Worm (Caenorhabditis elegans): ENCODE data around the gene R02F11.9.

The R02F11.9 gene

ce11 chrV:4775140-4775539, 12.1 kb upstream of the R02F11.9 start:
- TF ChIP-seq him-1 (tag; optimal IDR thresholded peaks at IDR 0.05): no peak
- TF ChIP-seq W03F9.2 (tag; optimal IDR thresholded peaks at IDR 0.05): no peak
- no peak for TF ChIP-seq dao-5 (tag; optimal IDR thresholded peaks at IDR 0.05)

- TF ChIP-seq him-1 (tag; optimal IDR thresholded peaks at IDR 0.05) (no peak), W03F9.2 (tag; optimal IDR thresholded peaks at IDR 0.05) (no peak), dao-5 (tag; optimal IDR thresholded peaks at IDR 0.05) (no peak)
These were observed 9.8 kb upstream of the R02F11.9 start, which contains the start of gene C18G1.1 for ce11 chrV:4777388-4777986. C18G1.1 (plus strand) TSS chrV:4777960.

- TF ChIP-seq him-1 (tag; optimal IDR thresholded peaks at IDR 0.05): no peak
- no peak for TF ChIP-seq dao-5 (tag; optimal IDR thresholded peaks at IDR 0.05)
- no peak for TF ChIP-seq W03F9.2 (tag; optimal IDR thresholded peaks at IDR 0.05)
These were observed 4.0 kb upstream of the R02F11.9 start, which contains the start of gene Y60C6A.1 for ce11 chrV:4783313-4783712. Y60C6A.1 (plus strand) TSS chrV:4783613.

ce11 chrV:4785333-4785852, 1.9 kb upstream of the R02F11.9 start, which contains the start of the genes Y60C6A.2 and Y60C6A.3:
Y60C6A.2 (minus strand) TSS chrV:4785433.
Y60C6A.3 (plus strand) TSS chrV:4785802.
- no peak for TF ChIP-seq dao-5 (tag; optimal IDR thresholded peaks at IDR 0.05)
- TF ChIP-seq W03F9.2 (tag; optimal IDR thresholded peaks at IDR 0.05): no peak
- TF ChIP-seq him-1 (tag; optimal IDR thresholded peaks at IDR 0.05): no peak

ce11 chrV:4787836-4788235, 570 bp downstream of the R02F11.9 start:
- TF ChIP-seq W03F9.2 (tag; optimal IDR thresholded peaks at IDR 0.05) (no peak), him-1 (tag; optimal IDR thresholded peaks at IDR 0.05) (no peak), dao-5 (tag; optimal IDR thresholded peaks at IDR 0.05) (no peak)

ce11 chrV:4788823-4789222, 1.6 kb downstream of the R02F11.9 start, which contains the start of gene R02F11.10:
R02F11.10 (plus strand) TSS chrV:4789123.
- TF ChIP-seq W03F9.2 (tag; optimal IDR thresholded peaks at IDR 0.05): no peak
- no peak for TF ChIP-seq him-1 (tag; optimal IDR thresholded peaks at IDR 0.05)

- TF ChIP-seq W03F9.2 (tag; optimal IDR thresholded peaks at IDR 0.05) (no peak), him-1 (tag; optimal IDR thresholded peaks at IDR 0.05) (no peak), dao-5 (tag; optimal IDR thresholded peaks at IDR 0.05) (no peak)
These were observed 3.1 kb downstream of the R02F11.9 start, which contains the start of gene R02F11.12 for ce11 chrV:4790368-4790767. R02F11.12 (plus strand) TSS chrV:4790668.

ce11 chrV:4791569-4791968, 4.3 kb downstream of the R02F11.9 start, which contains the start of gene R02F11.11:
R02F11.11 (plus strand) TSS chrV:4791869.
- TF ChIP-seq W03F9.2 (tag; optimal IDR thresholded peaks at IDR 0.05): no peak
- no peak for TF ChIP-seq dao-5 (tag; optimal IDR thresholded peaks at IDR 0.05)
- TF ChIP-seq him-1 (tag; optimal IDR thresholded peaks at IDR 0.05): no peak

- TF ChIP-seq dao-5 (tag; optimal IDR thresholded peaks at IDR 0.05): no peak
- no peak for TF ChIP-seq W03F9.2 (tag; optimal IDR thresholded peaks at IDR 0.05)
- TF ChIP-seq him-1 (tag; optimal IDR thresholded peaks at IDR 0.05): no peak
These were observed 7.0 kb downstream of the R02F11.9 start, which contains the start of gene R02F11.2 for ce11 chrV:4794308-4794707. R02F11.2 (plus strand) TSS chrV:4794599.

ce11 chrV:4800794-4801193, 13.5 kb downstream of the R02F11.9 start, which contains the start of gene R02F11.1:
R02F11.1 (plus strand) TSS chrV:4801094.
- no peak for TF ChIP-seq W03F9.2 (tag; optimal IDR thresholded peaks at IDR 0.05)
- TF ChIP-seq dao-5 (tag; optimal IDR thresholded peaks at IDR 0.05): no peak
- TF ChIP-seq him-1 (tag; optimal IDR thresholded peaks at IDR 0.05): no peak

- TF ChIP-seq dao-5 (tag; optimal IDR thresholded peaks at IDR 0.05) (no peak), W03F9.2 (tag; optimal IDR thresholded peaks at IDR 0.05) (no peak), him-1 (tag; optimal IDR thresholded peaks at IDR 0.05) (no peak)
These were observed 14.7 kb downstream of the R02F11.9 start for ce11 chrV:4801943-4802342.

ce11 chrV:4805847-4806246, 18.6 kb downstream of the R02F11.9 start, which contains the start of gene R02F11.3:
R02F11.3 (minus strand) TSS chrV:4805947.
- TF ChIP-seq W03F9.2 (tag; optimal IDR thresholded peaks at IDR 0.05): no peak
- no peak for TF ChIP-seq him-1 (tag; optimal IDR thresholded peaks at IDR 0.05)
- no peak for TF ChIP-seq dao-5 (tag; optimal IDR thresholded peaks at IDR 0.05)

ce11 chrV:4806859-4807258, 19.6 kb downstream of the R02F11.9 start:
- TF ChIP-seq him-1 (tag; optimal IDR thresholded peaks at IDR 0.05) (no peak), W03F9.2 (tag; optimal IDR thresholded peaks at IDR 0.05) (no peak), dao-5 (tag; optimal IDR thresholded peaks at IDR 0.05) (no peak)

ce11 chrV:4810653-4811052, 23.4 kb downstream of the R02F11.9 start:
- TF ChIP-seq him-1 (tag; optimal IDR thresholded peaks at IDR 0.05) (no peak), dao-5 (tag; optimal IDR thresholded peaks at IDR 0.05) (no peak), W03F9.2 (tag; optimal IDR thresholded peaks at IDR 0.05) (no peak)

All from whole organism, L4/young adult.